Worm (Caenorhabditis elegans): ENCODE measurements around the gene ZK1098.12.

ZK1098.12 gene

ce11 chrIII:9583224-9583623 is 38.3 kb downstream of the ZK1098.12 start:
- TF ChIP-seq F33H1.4 (GFP tag; IDR thresholded peaks at IDR 0.05) (no peak), let-526 (GFP tag; IDR thresholded peaks at IDR 0.05) (no peak), ceh-40 (GFP tag; IDR thresholded peaks at IDR 0.05) (no peak), F57A8.1 (GFP tag; optimal IDR thresholded peaks at IDR 0.05) (no peak), F49E8.2 (tag; optimal IDR thresholded peaks at IDR 0.05; ENCODE audit: insufficient read depth) (no peak)

ce11 chrIII:9585314-9585713 is 40.4 kb downstream of the ZK1098.12 start:
- TF ChIP-seq madf-8 (GFP tag; conservative IDR thresholded peaks at IDR 0.05) (no peak), snpc-4 (GFP tag; optimal IDR thresholded peaks at IDR 0.05) (no peak), snpc-4 (tag; optimal IDR thresholded peaks at IDR 0.05) (no peak), pbrm-1 (GFP tag; IDR thresholded peaks at IDR 0.05) (no peak), lir-1 (GFP tag; conservative IDR thresholded peaks at IDR 0.05) (no peak), F33H1.4 (GFP tag; IDR thresholded peaks at IDR 0.05) (no peak), T07F8.4 (tag; optimal IDR thresholded peaks at IDR 0.05) (no peak), lin-26 (GFP tag; IDR thresholded peaks at IDR 0.05) (no peak), hsf-1 (GFP tag; IDR thresholded peaks at IDR 0.05) (no peak), rec-8 (tag; optimal IDR thresholded peaks at IDR 0.05) (no peak)

- peak; percentile 80 for TF ChIP-seq nhr-80 (tag; optimal IDR thresholded peaks at IDR 0.05)
- TF ChIP-seq egl-18 (GFP tag; IDR thresholded peaks at IDR 0.05): no peak
- no peak for TF ChIP-seq mxl-1 (tag; optimal IDR thresholded peaks at IDR 0.05)
- peak; percentile 24 for TF ChIP-seq ets-4 (GFP tag; optimal IDR thresholded peaks at IDR 0.05)
- no peak for TF ChIP-seq B0336.3 (GFP tag; IDR thresholded peaks at IDR 0.05)
- TF ChIP-seq aptf-3 (GFP tag; IDR thresholded peaks at IDR 0.05): no peak
- TF ChIP-seq dpff-1 (tag; optimal IDR thresholded peaks at IDR 0.05): no peak
- TF ChIP-seq ceh-40 (GFP tag; IDR thresholded peaks at IDR 0.05): no peak
- TF ChIP-seq C06A6.2 (GFP tag; conservative IDR thresholded peaks at IDR 0.05): no peak
- TF ChIP-seq cebp-1 (GFP tag; IDR thresholded peaks at IDR 0.05): no peak
- TF ChIP-seq cebp-1 (tag; optimal IDR thresholded peaks at IDR 0.05): peak; percentile 54
Measured at ce11 chrIII:9590212-9590611, 45.3 kb downstream of the ZK1098.12 start.

ce11 chrIII:9592118-9592517 is 47.2 kb downstream of the ZK1098.12 start, which contains the start of gene acox-1.5:
Gene acox-1.5, minus strand, starts transcription at chrIII:9592192.
- TF ChIP-seq nhr-80 (tag; optimal IDR thresholded peaks at IDR 0.05) (peak; percentile 78), cebp-2 (GFP tag; IDR thresholded peaks at IDR 0.05) (no peak), tlf-1 (GFP tag; optimal IDR thresholded peaks at IDR 0.05) (no peak), nhr-120 (GFP tag; IDR thresholded peaks at IDR 0.05) (no peak), lsy-27 (tag; optimal IDR thresholded peaks at IDR 0.05; ENCODE audit: borderline replicate concordance, insufficient read depth) (no peak), C06A6.2 (GFP tag; conservative IDR thresholded peaks at IDR 0.05) (no peak)

Data from whole organism, young adult.